Fruit fly (Drosophila melanogaster): Measurements from ENCODE around the gene Hakai.
A peak's percentile ranks its signal among the peaks of the same experiment; 100 is the strongest.

Gene Hakai

DNA sequence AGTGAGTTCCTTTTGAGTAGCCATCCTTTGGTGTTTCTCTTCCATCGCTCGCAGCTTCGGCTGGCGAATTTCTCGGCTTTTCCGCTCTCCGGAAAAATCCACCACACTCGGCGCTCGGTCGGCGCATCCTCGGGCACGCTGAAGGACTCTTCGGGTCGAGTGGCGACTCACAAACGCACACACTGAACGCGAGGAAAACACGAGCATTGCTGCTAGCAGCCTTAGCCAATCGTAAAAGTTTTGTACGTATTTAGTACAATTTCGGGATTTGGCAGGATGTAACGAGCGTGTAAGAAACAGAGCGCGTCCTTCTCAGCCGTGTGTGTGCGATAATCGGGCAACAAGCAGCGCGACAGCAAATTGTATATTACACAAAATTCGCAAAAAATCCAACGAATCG is 24.0 kb upstream of the Hakai start, which contains the start of gene CG46244 (continued):
- peak; percentile 91 for TF ChIP-seq Nf-YC (tag; optimal IDR thresholded peaks at IDR 0.05)
- TF ChIP-seq knrl (GFP tag; IDR thresholded peaks at IDR 0.05; ENCODE audit: partially characterized antibody): no peak
- TF ChIP-seq CG10274 (GFP tag; optimal IDR thresholded peaks at IDR 0.05): no peak
- TF ChIP-seq CG18619 (GFP tag; optimal IDR thresholded peaks at IDR 0.05): no peak
- TF ChIP-seq caup (GFP tag; optimal IDR thresholded peaks at IDR 0.05; ENCODE audit: severe bottlenecking): no peak
- TF ChIP-seq CG5245 (GFP tag; optimal IDR thresholded peaks at IDR 0.05): no peak
- TF ChIP-seq Lpt (GFP tag; optimal IDR thresholded peaks at IDR 0.05): no peak
- TF ChIP-seq Doc2 (GFP tag; IDR thresholded peaks at IDR 0.05): no peak
- no peak for TF ChIP-seq Dfd (GFP tag; optimal IDR thresholded peaks at IDR 0.05)
- TF ChIP-seq eve (GFP tag; optimal IDR thresholded peaks at IDR 0.05): no peak
- TF ChIP-seq z (GFP tag; IDR thresholded peaks at IDR 0.05): peak; percentile 82; the same call in 2 of the 3 replicates
- TF ChIP-seq Bgb (GFP tag; IDR thresholded peaks at IDR 0.05; ENCODE audit: partially characterized antibody): 0 out of 2 replicates have a peak, but pooled peaks have one; percentile 21
- no peak for TF ChIP-seq luna (GFP tag; optimal IDR thresholded peaks at IDR 0.05)
- no peak for TF ChIP-seq HmgD (GFP tag; optimal IDR thresholded peaks at IDR 0.05)
- TF ChIP-seq abd-A (tag; optimal IDR thresholded peaks at IDR 0.05): peak; percentile 23
- 0 out of 2 replicates have a peak, but pooled peaks have one; percentile 8 for TF ChIP-seq CG14667 (GFP tag; IDR thresholded peaks at IDR 0.05)
- 0 out of 3 replicates have a peak, but pooled peaks have one; percentile 19 for TF ChIP-seq so (GFP tag; IDR thresholded peaks at IDR 0.05)
- TF ChIP-seq CG13894 (tag; optimal IDR thresholded peaks at IDR 0.05): no peak
- peak; percentile 73 for TF ChIP-seq Nf-YB (GFP tag; optimal IDR thresholded peaks at IDR 0.05)
- no peak for TF ChIP-seq Drgx (GFP tag; IDR thresholded peaks at IDR 0.05)
- TF ChIP-seq CG3163 (GFP tag; optimal IDR thresholded peaks at IDR 0.05): peak; percentile 49
- no peak for TF ChIP-seq CG34224 (GFP tag; IDR thresholded peaks at IDR 0.05; ENCODE audit: partially characterized antibody)
- TF ChIP-seq Xrp1 (GFP tag; IDR thresholded peaks at IDR 0.05): no peak
- no peak for TF ChIP-seq Sin3A (optimal IDR thresholded peaks at IDR 0.05)

DNA sequence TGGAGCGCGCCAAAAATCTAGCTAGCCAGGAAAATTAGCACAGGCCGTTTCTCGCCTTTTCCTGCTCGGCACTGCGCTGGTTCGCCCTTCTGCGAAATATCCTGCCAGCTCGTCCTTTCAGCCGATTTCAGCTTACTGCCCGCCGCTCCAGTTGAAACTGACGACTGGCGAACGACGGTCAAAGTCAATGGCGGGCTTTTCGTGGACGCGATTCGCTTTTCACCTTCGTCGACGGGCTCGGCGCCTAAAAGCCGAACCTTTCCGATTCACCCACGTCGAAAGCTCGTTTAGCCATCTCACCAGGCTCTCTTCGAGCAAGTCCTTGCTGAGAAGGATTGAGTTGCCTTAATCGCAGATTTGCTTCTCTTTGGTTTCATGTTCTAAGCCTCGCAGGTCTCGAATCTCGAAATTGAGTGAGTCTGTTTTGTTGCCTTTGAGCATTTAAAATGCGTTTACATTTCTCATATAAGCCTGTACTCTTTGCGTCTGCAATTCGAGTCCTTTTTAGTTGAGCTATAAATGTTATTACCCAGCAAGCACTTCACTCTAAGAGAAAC is 23.2 kb upstream of the Hakai start:
- TF ChIP-seq CG10147 (GFP tag; optimal IDR thresholded peaks at IDR 0.05): no peak
- no peak for TF ChIP-seq ci (GFP tag; IDR thresholded peaks at IDR 0.05)
- TF ChIP-seq z (GFP tag; IDR thresholded peaks at IDR 0.05): peak; percentile 87
- TF ChIP-seq Fer1 (GFP tag; optimal IDR thresholded peaks at IDR 0.05): peak; percentile 2
- no peak for TF ChIP-seq lbe (GFP tag; optimal IDR thresholded peaks at IDR 0.05)
- no peak for TF ChIP-seq CG6654 (GFP tag; optimal IDR thresholded peaks at IDR 0.05)
- TF ChIP-seq CG5953 (GFP tag; IDR thresholded peaks at IDR 0.05): no peak
- no peak for TF ChIP-seq Chrac-16 (GFP tag; optimal IDR thresholded peaks at IDR 0.05)
- TF ChIP-seq CG10274 (GFP tag; optimal IDR thresholded peaks at IDR 0.05): no peak
- no peak for TF ChIP-seq CG18619 (GFP tag; optimal IDR thresholded peaks at IDR 0.05)
- no peak for TF ChIP-seq YL-1 (GFP tag; optimal IDR thresholded peaks at IDR 0.05)
- TF ChIP-seq Nf-YB (GFP tag; optimal IDR thresholded peaks at IDR 0.05): no peak
- TF ChIP-seq CG7271 (tag; optimal IDR thresholded peaks at IDR 0.05): no peak
- TF ChIP-seq pfk (GFP tag; optimal IDR thresholded peaks at IDR 0.05): no peak
- no peak for TF ChIP-seq Dp (GFP tag; optimal IDR thresholded peaks at IDR 0.05)
- no peak for TF ChIP-seq Scr (GFP tag; IDR thresholded peaks at IDR 0.05; ENCODE audit: partially characterized antibody)
- no peak for TF ChIP-seq CG7928 (GFP tag; optimal IDR thresholded peaks at IDR 0.05)
- no peak for TF ChIP-seq ash1 (GFP tag; optimal IDR thresholded peaks at IDR 0.05)
- no peak for TF ChIP-seq nerfin-1 (tag; optimal IDR thresholded peaks at IDR 0.05)
- no peak for TF ChIP-seq CG15601 (tag; optimal IDR thresholded peaks at IDR 0.05)
- no peak for TF ChIP-seq Opbp (GFP tag; IDR thresholded peaks at IDR 0.05; ENCODE audit: partially characterized antibody)
- TF ChIP-seq gce (GFP tag; IDR thresholded peaks at IDR 0.05): no peak
- TF ChIP-seq CG13775 (GFP tag; optimal IDR thresholded peaks at IDR 0.05): no peak
- no peak for TF ChIP-seq CG2120 (GFP tag; optimal IDR thresholded peaks at IDR 0.05)
- TF ChIP-seq so (GFP tag; IDR thresholded peaks at IDR 0.05): no peak
- peak; percentile 20 for TF ChIP-seq Jarid2 (GFP tag; optimal IDR thresholded peaks at IDR 0.05)
- TF ChIP-seq bowl (GFP tag; IDR thresholded peaks at IDR 0.05): no peak
- no peak for TF ChIP-seq CG12391 (tag; optimal IDR thresholded peaks at IDR 0.05)
- TF ChIP-seq CG3163 (GFP tag; optimal IDR thresholded peaks at IDR 0.05): peak; percentile 51
- TF ChIP-seq cas (GFP tag; IDR thresholded peaks at IDR 0.05): no peak
- TF ChIP-seq crp (GFP tag; optimal IDR thresholded peaks at IDR 0.05): no peak

Data from whole organism, embryonic.